Worm (Caenorhabditis elegans) whole organism, young adult: ENCODE results near the gene idpa-2.

ENCODE experiments used
- B0035.1 ChIP-seq: sonication (generic microtip); optimal IDR thresholded peaks from 2 replicates; lab custom pipeline; 2016; ENCODE audit warnings: missing genetic modification characterization, mild to moderate bottlenecking, missing compliant biosample characterization, missing genotype, missing genetic modification reagents
- F57A8.1 ChIP-seq: fragments of 200-800 bp; sonication (Bioruptor generic); optimal IDR thresholded peaks from 2 replicates; lab custom pipeline; 2018; ENCODE audit warnings: mild to moderate bottlenecking, missing genetic modification characterization, moderate library complexity, missing compliant biosample characterization
- akir-1 ChIP-seq: fragments of 200-800 bp; sonication (Bioruptor generic); optimal IDR thresholded peaks from 2 replicates; lab custom pipeline; 2018; ENCODE audit warnings: mild to moderate bottlenecking, missing genetic modification characterization, moderate library complexity, missing compliant biosample characterization
- ama-1 ChIP-seq, 3 experiments: fragments of 150-350 bp in 1 of 3; sonication (generic microtip) in 2 of 3; optimal IDR thresholded peaks; 2 replicates each; lab custom pipeline; 2014 to 2018; ENCODE audit warnings: missing biosample characterization in 2 of 3, missing genetic modification characterization in 2 of 3, missing genetic modification reagents in 2 of 3
- attf-3 ChIP-seq: fragments of 200-800 bp; sonication (Bioruptor generic); conservative IDR thresholded peaks from 2 replicates; pipeline ENCODE4 v1.3.6; 2022; ENCODE audit warnings: missing genetic modification reagents, missing genetic modification characterization, missing compliant biosample characterization
- ccch-3 ChIP-seq: fragments of 200-800 bp; sonication (Bioruptor generic); optimal IDR thresholded peaks from 2 replicates; lab custom pipeline; 2018; ENCODE audit warnings: mild to moderate bottlenecking, missing genetic modification characterization, missing compliant biosample characterization
- dpl-1 ChIP-seq: fragments of 150-350 bp; optimal IDR thresholded peaks from 2 replicates; lab custom pipeline; 2014; ENCODE audit warnings: missing biosample characterization, missing genetic modification reagents, missing genetic modification characterization
- nhr-179 ChIP-seq: sonication (generic microtip); optimal IDR thresholded peaks from 2 replicates; lab custom pipeline; 2016; ENCODE audit warnings: mild to moderate bottlenecking, missing genetic modification characterization, missing compliant biosample characterization
- pha-4 ChIP-seq: fragments of 150-350 bp; sonication (generic microtip); optimal IDR thresholded peaks from 2 replicates; lab custom pipeline; 2014; ENCODE audit warnings: missing biosample characterization, missing genetic modification reagents, missing genetic modification characterization
- unc-62 ChIP-seq: fragments of 150-350 bp; optimal IDR thresholded peaks from 2 replicates; lab custom pipeline; 2014; ENCODE audit warnings: missing biosample characterization, missing genetic modification reagents, missing genetic modification characterization
- xnd-1 ChIP-seq: sonication (generic microtip); optimal IDR thresholded peaks from 2 replicates; lab custom pipeline; 2016; ENCODE audit warnings: missing genotype, missing genetic modification reagents, missing genetic modification characterization, missing compliant biosample characterization

- TF ChIP-seq xnd-1 (tag; lab: Kevin White, UChicago) = no peak
- TF ChIP-seq ama-1 (optimal IDR thresholded peaks at IDR 0.05; lab: Kevin White, UChicago) = peak; percentile 91
- no peak for TF ChIP-seq ama-1 (GFP tag; optimal IDR thresholded peaks at IDR 0.05; lab: Kevin White, UChicago)
- no peak for TF ChIP-seq ccch-3 (GFP tag; lab: Kevin White, UChicago)
- no peak for TF ChIP-seq pha-4 (tag; lab: Kevin White, UChicago)
- TF ChIP-seq attf-3 = no peak
- no peak for TF ChIP-seq dpl-1 (GFP tag; lab: Kevin White, UChicago)
- TF ChIP-seq nhr-179 (tag; lab: Kevin White, UChicago) = no peak
- TF ChIP-seq unc-62 = no peak
- TF ChIP-seq B0035.1 (tag; lab: Kevin White, UChicago) = no peak
- TF ChIP-seq F57A8.1 (GFP tag; lab: Kevin White, UChicago) = no peak
- no peak for TF ChIP-seq akir-1 (GFP tag; lab: Kevin White, UChicago)
Observed at ce11 chrII:8744555-8745448, 47.7 kb downstream of the idpa-2 start.
